Worm (Caenorhabditis elegans): ENCODE data around the gene sor-1.

DNA sequence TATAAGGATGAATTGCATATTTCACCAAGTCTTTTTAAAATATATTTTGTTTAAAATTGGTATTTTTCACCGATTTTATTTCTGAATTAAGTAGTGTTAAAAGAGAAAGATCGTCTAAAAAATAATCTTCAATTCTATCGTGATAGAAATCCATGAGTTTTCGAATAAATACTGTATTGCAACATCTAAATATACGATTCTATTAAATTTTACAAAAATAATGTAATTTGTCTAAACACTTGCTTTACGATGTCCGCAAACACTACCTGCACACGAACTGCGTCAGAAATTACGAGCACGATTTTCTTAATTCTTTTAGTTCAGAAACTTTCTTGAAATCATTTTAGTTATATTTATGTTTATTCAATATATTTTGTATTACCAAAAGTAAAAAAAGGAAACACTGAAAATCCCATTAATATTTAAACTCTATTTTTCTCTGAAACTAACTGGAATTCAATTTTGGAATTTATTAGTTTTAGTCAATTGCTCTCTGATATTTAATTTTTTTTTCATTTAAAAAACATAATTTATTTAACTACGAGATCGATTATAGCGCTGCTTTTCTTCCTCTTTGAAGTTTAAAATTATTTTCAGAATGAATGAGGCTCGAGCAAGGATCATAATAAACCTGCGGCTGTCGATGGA is 31.3 kb downstream of the sor-1 start, which contains the start of gene mrpl-32:
- TF ChIP-seq pax-1 (tag; optimal IDR thresholded peaks at IDR 0.05) = no peak
- no peak for TF ChIP-seq mec-3 (tag; optimal IDR thresholded peaks at IDR 0.05; ENCODE audit: borderline replicate concordance)
- TF ChIP-seq sox-2 (GFP tag; IDR thresholded peaks at IDR 0.05) = no peak
- TF ChIP-seq ama-1 (optimal IDR thresholded peaks at IDR 0.05) = no peak

All from whole organism, late embryonic.